Fruit fly (Drosophila melanogaster) whole organism, embryonic: ENCODE data around the gene CG12194.

ENCODE experiments used
- ATbp ChIP-seq: fragments of 200-800 bp; sonication (Bioruptor generic); optimal IDR thresholded peaks from 2 replicates; lab custom pipeline; 2017; ENCODE audit warnings: missing biosample characterization, mild to moderate bottlenecking, missing genetic modification characterization, missing genetic modification reagents
- B-H2 ChIP-seq: fragments of 200-800 bp; sonication (Bioruptor generic); optimal IDR thresholded peaks from 2 replicates; lab custom pipeline; 2018; ENCODE audit warnings: missing biosample characterization, mild to moderate bottlenecking, missing genetic modification characterization
- CG10267 ChIP-seq: fragments of 200-800 bp; sonication (Bioruptor generic); optimal IDR thresholded peaks from 2 replicates; lab custom pipeline; 2018; ENCODE audit warnings: missing biosample characterization, mild to moderate bottlenecking, missing genetic modification characterization, moderate library complexity
- CG10321 ChIP-seq: fragments of 200-800 bp; sonication (Bioruptor generic); IDR thresholded peaks from 2 replicates; pipeline ENCODE4 v1.3.6; 2022; ENCODE audit warnings: missing biosample characterization, missing genetic modification characterization
- CG10431 ChIP-seq: fragments of 200-800 bp; sonication (Bioruptor generic); optimal IDR thresholded peaks from 3 replicates; lab custom pipeline; 2018; ENCODE audit warnings: missing biosample characterization, mild to moderate bottlenecking, missing genetic modification characterization
- CG10462 ChIP-seq: fragments of 200-800 bp; sonication (Bioruptor generic); optimal IDR thresholded peaks from 2 replicates; lab custom pipeline; 2016; ENCODE audit warnings: missing biosample characterization, missing genetic modification characterization
- CG10654 ChIP-seq: fragments of 200-800 bp; sonication (Bioruptor generic); optimal IDR thresholded peaks from 2 replicates; lab custom pipeline; 2016; ENCODE audit warnings: missing biosample characterization, missing genetic modification characterization
- CG11696 ChIP-seq: fragments of 200-800 bp; sonication (Bioruptor generic); IDR thresholded peaks from 2 replicates; pipeline ENCODE4 v1.3.6; 2022; ENCODE audit warnings: missing biosample characterization, missing genetic modification characterization
- CG11723 ChIP-seq: fragments of 200-800 bp; sonication (Bioruptor generic); optimal IDR thresholded peaks from 2 replicates; lab custom pipeline; 2017; ENCODE audit warnings: missing biosample characterization, mild to moderate bottlenecking, missing genetic modification characterization
- CG12071 ChIP-seq: fragments of 200-800 bp; sonication (Bioruptor generic); optimal IDR thresholded peaks from 3 replicates; lab custom pipeline; 2018; ENCODE audit warnings: missing biosample characterization, mild to moderate bottlenecking, missing genetic modification characterization
- CG13296 ChIP-seq: fragments of 200-800 bp; sonication (Bioruptor generic); optimal IDR thresholded peaks from 3 replicates; lab custom pipeline; 2018; ENCODE audit warnings: missing biosample characterization, mild to moderate bottlenecking, missing genetic modification characterization
- CG13424 ChIP-seq: fragments of 200-800 bp; sonication (Bioruptor generic); optimal IDR thresholded peaks from 2 replicates; lab custom pipeline; 2019; ENCODE audit warnings: missing biosample characterization, mild to moderate bottlenecking, missing genetic modification characterization, moderate library complexity
- CG14860 ChIP-seq: fragments of 200-800 bp; sonication (Bioruptor generic); IDR thresholded peaks from 3 replicates; pipeline ENCODE4 v1.3.6; 2022; ENCODE audit warnings: missing biosample characterization, missing genetic modification characterization; ENCODE audit not compliant: partially characterized antibody
- CG16863 ChIP-seq: fragments of 200-800 bp; sonication (Bioruptor generic); optimal IDR thresholded peaks from 3 replicates; lab custom pipeline; 2016; ENCODE audit warnings: missing biosample characterization, missing genetic modification characterization
- CG17328 ChIP-seq: fragments of 200-800 bp; sonication (Bioruptor generic); IDR thresholded peaks from 2 replicates; pipeline ENCODE4 v1.3.6; 2022; ENCODE audit warnings: missing biosample characterization, missing genetic modification characterization
- CG2116 ChIP-seq: fragments of 200-800 bp; sonication (Bioruptor generic); optimal IDR thresholded peaks from 3 replicates; lab custom pipeline; 2018; ENCODE audit warnings: missing biosample characterization, mild to moderate bottlenecking, missing genetic modification characterization
- CG2202 ChIP-seq: fragments of 200-800 bp; sonication (Bioruptor generic); optimal IDR thresholded peaks from 2 replicates; lab custom pipeline; 2018; ENCODE audit warnings: missing biosample characterization, mild to moderate bottlenecking, missing genetic modification characterization
- CG30431 ChIP-seq: fragments of 200-800 bp; sonication (Bioruptor generic); optimal IDR thresholded peaks from 2 replicates; lab custom pipeline; 2017; ENCODE audit warnings: missing biosample characterization, missing genetic modification characterization
- CG4404 ChIP-seq: fragments of 200-800 bp; sonication (Bioruptor generic); IDR thresholded peaks from 2 replicates; pipeline ENCODE4 v1.3.6; 2022; ENCODE audit warnings: missing biosample characterization, missing genetic modification characterization
- CG4820 ChIP-seq: fragments of 200-800 bp; sonication (Bioruptor generic); optimal IDR thresholded peaks from 3 replicates; lab custom pipeline; 2016; ENCODE audit warnings: missing biosample characterization, missing genetic modification characterization
- CG7928 ChIP-seq: fragments of 200-800 bp; sonication (Bioruptor generic); optimal IDR thresholded peaks from 2 replicates; lab custom pipeline; 2017; ENCODE audit warnings: missing biosample characterization, mild to moderate bottlenecking, missing genetic modification characterization
- CG7987 ChIP-seq: fragments of 200-800 bp; sonication (Bioruptor generic); optimal IDR thresholded peaks from 2 replicates; lab custom pipeline; 2018; ENCODE audit warnings: missing biosample characterization, mild to moderate bottlenecking, missing genetic modification characterization, moderate library complexity
- CG8924 ChIP-seq: fragments of 200-800 bp; optimal IDR thresholded peaks from 3 replicates; lab custom pipeline; 2019; ENCODE audit warnings: missing biosample characterization, mild to moderate bottlenecking, missing genetic modification characterization, moderate library complexity
- CG9609 ChIP-seq: fragments of 200-800 bp; sonication (Bioruptor generic); optimal IDR thresholded peaks from 3 replicates; lab custom pipeline; 2016; ENCODE audit warnings: missing biosample characterization, missing genetic modification characterization
- Dad ChIP-seq: fragments of 200-800 bp; sonication (Bioruptor generic); optimal IDR thresholded peaks from 3 replicates; lab custom pipeline; 2016; ENCODE audit warnings: missing biosample characterization, missing genetic modification characterization
- Deaf1 ChIP-seq: fragments of 200-800 bp; optimal IDR thresholded peaks from 3 replicates; lab custom pipeline; 2019; ENCODE audit warnings: missing biosample characterization, mild to moderate bottlenecking, missing genetic modification characterization, moderate library complexity
- Drgx ChIP-seq: fragments of 200-800 bp; sonication (Bioruptor generic); IDR thresholded peaks from 2 replicates; pipeline ENCODE4 v1.3.6; 2022; ENCODE audit warnings: missing biosample characterization, missing genetic modification characterization
- E2f2 ChIP-seq: fragments of 200-800 bp; sonication (Bioruptor generic); IDR thresholded peaks from 2 replicates; pipeline ENCODE4 v1.3.6; 2022; ENCODE audit warnings: missing biosample characterization, missing genetic modification characterization
- HLH4C ChIP-seq: fragments of 200-800 bp; sonication (Bioruptor generic); IDR thresholded peaks from 3 replicates; pipeline ENCODE4 v1.3.6; 2022; ENCODE audit warnings: missing biosample characterization, missing genetic modification characterization; ENCODE audit not compliant: partially characterized antibody
- Hey ChIP-seq: fragments of 200-800 bp; sonication (Bioruptor generic); optimal IDR thresholded peaks from 3 replicates; lab custom pipeline; 2018; ENCODE audit warnings: missing biosample characterization, mild to moderate bottlenecking, missing genetic modification characterization
- Hsf ChIP-seq: fragments of 200-800 bp; sonication (Bioruptor generic); optimal IDR thresholded peaks from 3 replicates; lab custom pipeline; 2016; ENCODE audit warnings: missing biosample characterization, missing genetic modification characterization
- Nf-YC ChIP-seq: fragments of 200-800 bp; optimal IDR thresholded peaks from 3 replicates; lab custom pipeline; 2019; ENCODE audit warnings: missing biosample characterization, mild to moderate bottlenecking, missing genetic modification characterization, moderate library complexity
- Six4 ChIP-seq: fragments of 200-800 bp; sonication (Bioruptor generic); optimal IDR thresholded peaks from 2 replicates; lab custom pipeline; 2016; ENCODE audit warnings: missing biosample characterization, missing genetic modification characterization
- Trl ChIP-seq, 3 experiments: fragments of >200 bp in 2 of 3; fragments of 200-800 bp in 1 of 3; sonication (Bioruptor generic) in 1 of 3; optimal IDR thresholded peaks; 2 replicates in 1 of 3; 3 replicates in 2 of 3; lab custom pipeline; 2016 to 2017; ENCODE audit warnings: missing biosample characterization in 1 of 3, missing genetic modification characterization in 1 of 3
- Xbp1 ChIP-seq: fragments of 200-800 bp; sonication (Bioruptor generic); optimal IDR thresholded peaks from 3 replicates; lab custom pipeline; 2016; ENCODE audit warnings: missing biosample characterization, mild to moderate bottlenecking, missing genetic modification characterization
- cato ChIP-seq: fragments of 200-800 bp; sonication (Bioruptor generic); optimal IDR thresholded peaks from 2 replicates; lab custom pipeline; 2016; ENCODE audit warnings: missing biosample characterization, missing genetic modification characterization, borderline replicate concordance
- crp ChIP-seq, 2 experiments: fragments of 200-800 bp; sonication (Bioruptor generic); optimal IDR thresholded peaks; 2 replicates in 1 of 2; 3 replicates in 1 of 2; lab custom pipeline; 2017; ENCODE audit warnings: missing biosample characterization in 2 of 2, missing genetic modification characterization in 2 of 2, mild to moderate bottlenecking in 1 of 2, moderate library complexity in 1 of 2
- disco-r ChIP-seq: fragments of 200-800 bp; sonication (Bioruptor generic); optimal IDR thresholded peaks from 2 replicates; lab custom pipeline; 2016; ENCODE audit warnings: missing biosample characterization, missing genetic modification characterization
- dm ChIP-seq: fragments of 200-800 bp; sonication (Bioruptor generic); optimal IDR thresholded peaks from 3 replicates; lab custom pipeline; 2016; ENCODE audit warnings: missing biosample characterization, missing genetic modification characterization
- dmrt99B ChIP-seq: fragments of 200-800 bp; sonication (Bioruptor generic); optimal IDR thresholded peaks from 2 replicates; lab custom pipeline; 2018; ENCODE audit warnings: missing biosample characterization, mild to moderate bottlenecking, missing genetic modification characterization, moderate library complexity
- ewg ChIP-seq: fragments of 200-800 bp; sonication (Bioruptor generic); optimal IDR thresholded peaks from 3 replicates; lab custom pipeline; 2017; ENCODE audit warnings: mild to moderate bottlenecking, missing biosample characterization, missing genetic modification reagents, missing genetic modification characterization
- hb ChIP-seq: fragments of 200-800 bp; sonication (Bioruptor generic); IDR thresholded peaks from 3 replicates; pipeline ENCODE4 v1.3.6; 2022; ENCODE audit warnings: missing biosample characterization, missing genetic modification characterization; ENCODE audit not compliant: partially characterized antibody
- her ChIP-seq: fragments of 200-800 bp; sonication (Bioruptor generic); optimal IDR thresholded peaks from 2 replicates; lab custom pipeline; 2016; ENCODE audit warnings: missing biosample characterization, missing genetic modification characterization
- nerfin-1 ChIP-seq: fragments of 200-800 bp; sonication (Bioruptor generic); optimal IDR thresholded peaks from 3 replicates; lab custom pipeline; 2019; ENCODE audit warnings: missing biosample characterization, mild to moderate bottlenecking, missing genetic modification characterization, moderate library complexity
- pfk ChIP-seq: fragments of 200-800 bp; sonication (Bioruptor generic); optimal IDR thresholded peaks from 2 replicates; lab custom pipeline; 2018; ENCODE audit warnings: missing biosample characterization, mild to moderate bottlenecking, missing genetic modification characterization, moderate library complexity
- salm ChIP-seq: fragments of 200-800 bp; sonication (Bioruptor generic); optimal IDR thresholded peaks from 2 replicates; lab custom pipeline; 2018; ENCODE audit warnings: missing biosample characterization, mild to moderate bottlenecking, missing genetic modification characterization
- so ChIP-seq: fragments of 200-800 bp; sonication (Bioruptor generic); IDR thresholded peaks from 3 replicates; pipeline ENCODE4 v1.3.6; 2022; ENCODE audit warnings: missing biosample characterization, missing genetic modification characterization
- tna ChIP-seq: fragments of 200-800 bp; sonication (Bioruptor generic); IDR thresholded peaks from 2 replicates; pipeline ENCODE4 v1.3.6; 2022; ENCODE audit warnings: missing biosample characterization, missing genetic modification characterization; ENCODE audit not compliant: partially characterized antibody
- tx ChIP-seq: fragments of 200-800 bp; sonication (Bioruptor generic); optimal IDR thresholded peaks from 2 replicates; lab custom pipeline; 2016; ENCODE audit warnings: missing biosample characterization, missing genetic modification characterization
- z ChIP-seq: fragments of 200-800 bp; sonication (Bioruptor generic); IDR thresholded peaks from 3 replicates; pipeline ENCODE4 v1.3.6; 2022; ENCODE audit warnings: missing biosample characterization, missing genetic modification characterization

The CG12194 gene

dm6 chr2L:4821319-4821717, 16.8 kb upstream of the CG12194 start (continued):
- peak; percentile 70 for TF ChIP-seq CG8924 (tag; lab: Kevin White, UChicago)
- peak; percentile 20 for TF ChIP-seq CG10654 (GFP tag; lab: Kevin White, UChicago)
- peak; percentile 88 for TF ChIP-seq CG13296 (GFP tag; lab: Kevin White, UChicago)
- TF ChIP-seq B-H2 (GFP tag; lab: Kevin White, UChicago): peak; percentile 34
- TF ChIP-seq Trl (optimal IDR thresholded peaks at IDR 0.05; lab: Kevin White, UChicago): no peak
- TF ChIP-seq Trl (GFP tag; optimal IDR thresholded peaks at IDR 0.05; lab: Kevin White, UChicago): peak; percentile 50
- TF ChIP-seq CG12071: peak; percentile 8
- TF ChIP-seq Dad (GFP tag; lab: Kevin White, UChicago): no peak
- no peak for TF ChIP-seq pfk (GFP tag; lab: Kevin White, UChicago)
- TF ChIP-seq dm (GFP tag; lab: Kevin White, UChicago): no peak
- peak; percentile 1 for TF ChIP-seq CG10431
- TF ChIP-seq salm (tag; lab: Kevin White, UChicago): no peak
- TF ChIP-seq tna (GFP tag; lab: Robert Waterston, UW): no peak
- no peak for TF ChIP-seq her (GFP tag; lab: Kevin White, UChicago)
- peak; percentile 70 for TF ChIP-seq Drgx (GFP tag; lab: Robert Waterston, UW)
- TF ChIP-seq disco-r (GFP tag; lab: Kevin White, UChicago): no peak
- no peak for TF ChIP-seq hb
- peak; percentile 56 for TF ChIP-seq CG4404 (GFP tag; lab: Robert Waterston, UW)
- no peak for TF ChIP-seq CG2202
- TF ChIP-seq CG10267 (tag; lab: Kevin White, UChicago): peak; percentile 72
- TF ChIP-seq Deaf1 (tag; lab: Kevin White, UChicago): peak; percentile 86
- TF ChIP-seq CG30431: peak; percentile 25
- 0 out of 2 replicates have a peak, but pooled peaks have one; percentile 34 for TF ChIP-seq CG11696
- peak; percentile 52 for TF ChIP-seq CG4820 (GFP tag; lab: Kevin White, UChicago)
- peak; percentile 15 for TF ChIP-seq CG11723 (GFP tag; lab: Kevin White, UChicago)
- TF ChIP-seq Six4: peak; percentile 11
- TF ChIP-seq ewg (GFP tag; lab: Kevin White, UChicago): no peak
- TF ChIP-seq Hsf (GFP tag; lab: Kevin White, UChicago): peak; percentile 44
- peak; percentile 46 for TF ChIP-seq Xbp1 (GFP tag; lab: Kevin White, UChicago)
- TF ChIP-seq tx (GFP tag; lab: Kevin White, UChicago): peak; percentile 14
- TF ChIP-seq CG13424 (tag; lab: Kevin White, UChicago): peak; percentile 73
- TF ChIP-seq CG9609: no peak
- TF ChIP-seq HLH4C: no peak
- peak; percentile 85 for TF ChIP-seq dmrt99B
- TF ChIP-seq ATbp: peak; percentile 46
- peak; percentile 7 for TF ChIP-seq CG7928 (GFP tag; lab: Kevin White, UChicago)
- peak; percentile 38 for TF ChIP-seq Nf-YC (tag; lab: Kevin White, UChicago)
- peak; percentile 42 for TF ChIP-seq E2f2
- TF ChIP-seq CG10321 (GFP tag; lab: Robert Waterston, UW): no peak
- TF ChIP-seq CG7987 (GFP tag; lab: Kevin White, UChicago): no peak
- TF ChIP-seq nerfin-1 (tag; lab: Kevin White, UChicago): peak; percentile 35
- no peak for TF ChIP-seq CG14860 (GFP tag; lab: Robert Waterston, UW)
- peak; percentile 35; the same call in 1 of the 2 replicates for TF ChIP-seq CG17328 (GFP tag; lab: Robert Waterston, UW)
- TF ChIP-seq cato (GFP tag; lab: Kevin White, UChicago): no peak
- peak in 1 of 2 experiments; percentile 14 for TF ChIP-seq crp (GFP tag; optimal IDR thresholded peaks at IDR 0.05; lab: Kevin White, UChicago)
- TF ChIP-seq CG2116 (GFP tag; lab: Kevin White, UChicago): peak; percentile 13
- no peak for TF ChIP-seq CG10462 (GFP tag; lab: Kevin White, UChicago)
- peak; percentile 79 for TF ChIP-seq so (GFP tag; lab: Robert Waterston, UW)
- TF ChIP-seq Hey (tag; lab: Kevin White, UChicago): no peak
- no peak for TF ChIP-seq CG16863
- no peak for TF ChIP-seq z
